Worm (Caenorhabditis elegans) whole organism, L1 larva: Measurements from ENCODE around the gene chil-10.
A peak's percentile ranks its signal among the peaks of the same experiment; 100 is the strongest.

Experiments
- C04F5.9 ChIP-seq: sonication (generic microtip); optimal IDR thresholded peaks from 2 replicates; lab custom pipeline; 2016; ENCODE audit warnings: missing genetic modification characterization, missing compliant biosample characterization
- C16A3.4 ChIP-seq: fragments of 150-350 bp; optimal IDR thresholded peaks from 2 replicates; lab custom pipeline; 2014; ENCODE audit warnings: missing biosample characterization, missing genetic modification characterization
- C34B4.2 ChIP-seq: sonication (generic microtip); optimal IDR thresholded peaks from 2 replicates; lab custom pipeline; 2017; ENCODE audit warnings: mild to moderate bottlenecking, missing genetic modification characterization, missing compliant biosample characterization
- F16B12.6 ChIP-seq: fragments of 150-350 bp; optimal IDR thresholded peaks from 2 replicates; lab custom pipeline; 2014; ENCODE audit warnings: missing biosample characterization, missing genetic modification characterization
- Y116A8C.19 ChIP-seq: sonication (generic microtip); optimal IDR thresholded peaks from 2 replicates; lab custom pipeline; 2016; ENCODE audit warnings: missing compliant biosample characterization, missing genetic modification characterization, borderline replicate concordance
- alr-1 ChIP-seq: fragments of 200-800 bp; sonication (Bioruptor generic); optimal IDR thresholded peaks from 2 replicates; lab custom pipeline; 2018; ENCODE audit warnings: borderline replicate concordance, mild to moderate bottlenecking, missing genetic modification characterization, missing compliant biosample characterization
- aly-2 ChIP-seq: fragments of 150-350 bp; optimal IDR thresholded peaks from 2 replicates; lab custom pipeline; 2014; ENCODE audit warnings: missing biosample characterization, missing genetic modification characterization
- ama-1 ChIP-seq: fragments of 150-350 bp; optimal IDR thresholded peaks from 2 replicates; lab custom pipeline; 2014
- blmp-1 ChIP-seq: fragments of 150-350 bp; optimal IDR thresholded peaks from 2 replicates; lab custom pipeline; 2014; ENCODE audit warnings: missing biosample characterization, missing genetic modification characterization
- ceh-63 ChIP-seq: fragments of 200-800 bp; sonication (Bioruptor generic); optimal IDR thresholded peaks from 2 replicates; lab custom pipeline; 2018; ENCODE audit warnings: mild to moderate bottlenecking, missing genetic modification characterization, missing compliant biosample characterization
- ceh-8 ChIP-seq: fragments of 200-800 bp; sonication (Bioruptor generic); optimal IDR thresholded peaks from 2 replicates; lab custom pipeline; 2018; ENCODE audit warnings: mild to moderate bottlenecking, missing genetic modification characterization, moderate library complexity, missing compliant biosample characterization
- ceh-82 ChIP-seq, 3 experiments: fragments of 150-350 bp in 1 of 3; sonication (generic microtip) in 2 of 3; optimal IDR thresholded peaks; 2 replicates each; lab custom pipeline; 2014 to 2017; ENCODE audit warnings: missing biosample characterization in 3 of 3, missing genetic modification characterization in 3 of 3
- ceh-88 ChIP-seq: fragments of 200-800 bp; sonication (Bioruptor generic); IDR thresholded peaks from 2 replicates; pipeline ENCODE4 v1.3.6; 2022; ENCODE audit warnings: missing genetic modification characterization, missing compliant biosample characterization
- ceh-90 ChIP-seq: sonication (generic microtip); optimal IDR thresholded peaks from 2 replicates; lab custom pipeline; 2016; ENCODE audit warnings: missing genetic modification characterization, missing compliant biosample characterization
- ces-1 ChIP-seq: fragments of 150-350 bp; optimal IDR thresholded peaks from 2 replicates; lab custom pipeline; 2014; ENCODE audit warnings: missing biosample characterization, missing genetic modification reagents, missing genetic modification characterization
- dpl-1 ChIP-seq, 3 experiments: fragments of 150-350 bp in 2 of 3; sonication (generic microtip) in 1 of 3; optimal IDR thresholded peaks; 2 replicates each; lab custom pipeline; 2014 to 2017; ENCODE audit warnings: missing biosample characterization in 3 of 3, missing genetic modification characterization in 3 of 3, missing genetic modification reagents in 3 of 3
- dsc-1 ChIP-seq: sonication (generic microtip); optimal IDR thresholded peaks from 2 replicates; lab custom pipeline; 2016; ENCODE audit warnings: mild to moderate bottlenecking, missing genetic modification characterization, missing compliant biosample characterization
- efl-3 ChIP-seq: fragments of 200-800 bp; sonication (Bioruptor generic); optimal IDR thresholded peaks from 2 replicates; lab custom pipeline; 2018; ENCODE audit warnings: mild to moderate bottlenecking, missing genetic modification characterization, missing compliant biosample characterization
- egl-27 ChIP-seq, 2 experiments: fragments of 150-350 bp in 1 of 2; sonication (generic microtip); optimal IDR thresholded peaks; 3 replicates each; lab custom pipeline; 2017 to 2018; ENCODE audit warnings: missing biosample characterization in 2 of 2, missing genetic modification characterization in 2 of 2, missing genetic modification reagents in 2 of 2
- elt-3 ChIP-seq, 6 experiments: fragments of 150-350 bp in 1 of 6; sonication (generic microtip); optimal IDR thresholded peaks; 2 replicates each; lab custom pipeline; 2017 to 2018; ENCODE audit warnings: missing biosample characterization in 6 of 6, missing genetic modification characterization in 6 of 6, inconsistent platforms in 1 of 6
- fkh-10 ChIP-seq: sonication (generic microtip); optimal IDR thresholded peaks from 2 replicates; lab custom pipeline; 2017; ENCODE audit warnings: missing biosample characterization, missing genetic modification reagents, missing genetic modification characterization
- fos-1 ChIP-seq: fragments of 150-350 bp; optimal IDR thresholded peaks from 2 replicates; lab custom pipeline; 2014; ENCODE audit warnings: missing biosample characterization, missing genetic modification characterization
- grh-1 ChIP-seq: fragments of 200-800 bp; sonication (Bioruptor generic); IDR thresholded peaks from 2 replicates; pipeline ENCODE4 v1.3.6; 2022; ENCODE audit warnings: missing genetic modification reagents, missing genetic modification characterization, missing compliant biosample characterization
- hlh-17 ChIP-seq: fragments of 200-800 bp; sonication (Bioruptor generic); optimal IDR thresholded peaks from 2 replicates; lab custom pipeline; 2018; ENCODE audit warnings: missing genetic modification characterization, mild to moderate bottlenecking, missing compliant biosample characterization, moderate library complexity, borderline replicate concordance
- hlh-4 ChIP-seq: sonication (generic microtip); optimal IDR thresholded peaks from 2 replicates; lab custom pipeline; 2016; ENCODE audit warnings: mild to moderate bottlenecking, missing genetic modification characterization, missing compliant biosample characterization
- hpl-2 ChIP-seq: fragments of 150-350 bp; optimal IDR thresholded peaks from 2 replicates; lab custom pipeline; 2014; ENCODE audit warnings: missing biosample characterization, missing genetic modification reagents, missing genetic modification characterization
- jun-1 ChIP-seq: fragments of 150-350 bp; optimal IDR thresholded peaks from 2 replicates; lab custom pipeline; 2014; ENCODE audit warnings: missing biosample characterization, missing genetic modification reagents, missing genetic modification characterization
- lin-14 ChIP-seq: fragments of 200-800 bp; sonication (Bioruptor generic); optimal IDR thresholded peaks from 2 replicates; lab custom pipeline; 2018; ENCODE audit warnings: mild to moderate bottlenecking, missing genetic modification characterization, moderate library complexity, missing compliant biosample characterization
- lin-15B ChIP-seq: fragments of 150-350 bp; sonication (generic microtip); optimal IDR thresholded peaks from 3 replicates; lab custom pipeline; 2014; ENCODE audit warnings: missing biosample characterization, missing genetic modification characterization
- lir-3 ChIP-seq: sonication (generic microtip); optimal IDR thresholded peaks from 2 replicates; lab custom pipeline; 2016; ENCODE audit warnings: mild to moderate bottlenecking, missing genetic modification characterization, moderate library complexity, missing compliant biosample characterization; ENCODE audit not compliant: poor library complexity
- lsy-2 ChIP-seq, 2 experiments: fragments of 150-350 bp; optimal IDR thresholded peaks; 2 replicates each; lab custom pipeline; 2014; ENCODE audit warnings: missing biosample characterization in 2 of 2, missing genetic modification characterization in 2 of 2
- mab-9 ChIP-seq: fragments of 200-800 bp; sonication (Bioruptor generic); IDR thresholded peaks from 2 replicates; pipeline ENCODE4 v1.3.6; 2022; ENCODE audit warnings: missing genetic modification reagents, missing genetic modification characterization, missing compliant biosample characterization
- nhr-12 ChIP-seq: sonication (generic microtip); optimal IDR thresholded peaks from 2 replicates; lab custom pipeline; 2017; ENCODE audit warnings: missing biosample characterization, missing genetic modification characterization
- nhr-19 ChIP-seq: fragments of 200-800 bp; sonication (Bioruptor generic); conservative IDR thresholded peaks from 2 replicates; pipeline ENCODE4 v1.3.6; 2022; ENCODE audit warnings: missing genetic modification characterization, missing compliant biosample characterization
- nhr-237 ChIP-seq: fragments of 150-350 bp; optimal IDR thresholded peaks from 2 replicates; lab custom pipeline; 2014; ENCODE audit warnings: missing biosample characterization, missing genetic modification characterization
- nhr-47 ChIP-seq: sonication (generic microtip); optimal IDR thresholded peaks from 2 replicates; lab custom pipeline; 2016; ENCODE audit warnings: mild to moderate bottlenecking, missing genetic modification characterization, moderate library complexity, missing compliant biosample characterization
- nhr-71 ChIP-seq: sonication (generic microtip); optimal IDR thresholded peaks from 2 replicates; lab custom pipeline; 2016; ENCODE audit warnings: mild to moderate bottlenecking, missing genetic modification characterization, moderate library complexity, missing compliant biosample characterization
- nhr-76 ChIP-seq: sonication (generic microtip); optimal IDR thresholded peaks from 2 replicates; lab custom pipeline; 2017; ENCODE audit warnings: missing biosample characterization, missing genetic modification characterization
- nhr-84 ChIP-seq: sonication (generic microtip); optimal IDR thresholded peaks from 2 replicates; lab custom pipeline; 2017; ENCODE audit warnings: missing biosample characterization, missing genetic modification characterization
- nhr-90 ChIP-seq: sonication (generic microtip); optimal IDR thresholded peaks from 2 replicates; lab custom pipeline; 2016; ENCODE audit warnings: mild to moderate bottlenecking, missing genetic modification characterization, missing compliant biosample characterization; ENCODE audit not compliant: poor library complexity
- pqm-1 ChIP-seq: sonication (generic microtip); optimal IDR thresholded peaks from 3 replicates; lab custom pipeline; 2017; ENCODE audit warnings: missing biosample characterization, missing genetic modification characterization
- snpc-4 ChIP-seq: fragments of 150-350 bp; optimal IDR thresholded peaks from 2 replicates; lab custom pipeline; 2014; ENCODE audit warnings: missing biosample characterization, missing genetic modification characterization
- sox-4 ChIP-seq: sonication (generic microtip); optimal IDR thresholded peaks from 2 replicates; lab custom pipeline; 2016; ENCODE audit warnings: missing genetic modification characterization, missing compliant biosample characterization
- sptf-1 ChIP-seq: fragments of 150-350 bp; optimal IDR thresholded peaks from 2 replicates; lab custom pipeline; 2014; ENCODE audit warnings: missing biosample characterization, missing genetic modification characterization
- sup-37 ChIP-seq: fragments of 200-800 bp; sonication (Bioruptor generic); optimal IDR thresholded peaks from 2 replicates; lab custom pipeline; 2018; ENCODE audit warnings: mild to moderate bottlenecking, missing genetic modification characterization, missing compliant biosample characterization
- swsn-7 ChIP-seq: sonication (generic microtip); optimal IDR thresholded peaks from 2 replicates; lab custom pipeline; 2016; ENCODE audit warnings: missing genetic modification characterization, missing compliant biosample characterization
- tbx-2 ChIP-seq: sonication (generic microtip); optimal IDR thresholded peaks from 2 replicates; lab custom pipeline; 2016; ENCODE audit warnings: missing genetic modification characterization, missing compliant biosample characterization
- tlp-1 ChIP-seq: fragments of 150-350 bp; optimal IDR thresholded peaks from 2 replicates; lab custom pipeline; 2014; ENCODE audit warnings: missing biosample characterization, missing genetic modification characterization
- unc-130 ChIP-seq: fragments of 150-350 bp; optimal IDR thresholded peaks from 2 replicates; lab custom pipeline; 2017; ENCODE audit warnings: missing biosample characterization, missing genetic modification characterization, inconsistent platforms
- vab-15 ChIP-seq: sonication (generic microtip); optimal IDR thresholded peaks from 2 replicates; lab custom pipeline; 2017; ENCODE audit warnings: missing genotype, mild to moderate bottlenecking, missing genetic modification characterization, missing compliant biosample characterization
- xbp-1 ChIP-seq: sonication (generic microtip); optimal IDR thresholded peaks from 2 replicates; lab custom pipeline; 2016; ENCODE audit warnings: missing genetic modification characterization, missing compliant biosample characterization
- zag-1 ChIP-seq: fragments of 150-350 bp; optimal IDR thresholded peaks from 2 replicates; lab custom pipeline; 2014; ENCODE audit warnings: missing biosample characterization, missing genetic modification characterization
- ztf-4 ChIP-seq: fragments of 150-350 bp; optimal IDR thresholded peaks from 2 replicates; lab custom pipeline; 2014; ENCODE audit warnings: missing biosample characterization, missing genetic modification characterization

The chil-10 gene

ce11 chrX:954499-955061, 3.1 kb upstream of the chil-10 start, which contains the start of gene apm-3:
Gene apm-3, plus strand, starts transcription at chrX:954975.
- no peak for TF ChIP-seq xbp-1 (tag; lab: Kevin White, UChicago)
- TF ChIP-seq dsc-1 = no peak
- no peak for TF ChIP-seq lin-15B (tag; lab: Kevin White, UChicago)
- no peak for TF ChIP-seq hlh-17
- no peak for TF ChIP-seq nhr-76
- TF ChIP-seq Y116A8C.19 (tag; lab: Kevin White, UChicago) = no peak
- no peak for TF ChIP-seq egl-27 (tag; optimal IDR thresholded peaks at IDR 0.05; lab: Kevin White, UChicago)
- TF ChIP-seq swsn-7 = peak; percentile 17
- peak in 1 of 3 experiments; percentile 31 for TF ChIP-seq dpl-1 (GFP tag; optimal IDR thresholded peaks at IDR 0.05; lab: Kevin White, UChicago)
- no peak for TF ChIP-seq C34B4.2
- TF ChIP-seq tbx-2 (tag; lab: Kevin White, UChicago) = peak; percentile 10
- TF ChIP-seq alr-1 = no peak
- TF ChIP-seq lsy-2 (tag; optimal IDR thresholded peaks at IDR 0.05; lab: Kevin White, UChicago) = peak; percentile 20 to 49
- TF ChIP-seq sup-37 = no peak
- peak in 1 of 6 experiments; percentile 20 for TF ChIP-seq elt-3 (tag; optimal IDR thresholded peaks at IDR 0.05; lab: Kevin White, UChicago)
- TF ChIP-seq nhr-84 = no peak
- no peak for TF ChIP-seq ces-1 (GFP tag; lab: Kevin White, UChicago)
- TF ChIP-seq mab-9 (GFP tag; lab: Robert Waterston, UW) = no peak
- TF ChIP-seq F16B12.6 = peak; percentile 22
- peak; percentile 38 for TF ChIP-seq blmp-1 (tag; lab: Kevin White, UChicago)
- peak; percentile 47 for TF ChIP-seq unc-130 (tag; lab: Kevin White, UChicago)
- TF ChIP-seq hlh-4 = no peak
- TF ChIP-seq ceh-63 (GFP tag; lab: Kevin White, UChicago) = no peak
- TF ChIP-seq sox-4 = no peak
- no peak for TF ChIP-seq efl-3
- no peak for TF ChIP-seq ama-1
- TF ChIP-seq vab-15 = no peak
- TF ChIP-seq nhr-12 = no peak
- no peak for TF ChIP-seq hpl-2 (GFP tag; lab: Kevin White, UChicago)
- TF ChIP-seq nhr-237 (tag; lab: Kevin White, UChicago) = no peak
- no peak for TF ChIP-seq sptf-1 (tag; lab: Kevin White, UChicago)
- TF ChIP-seq snpc-4 (tag; lab: Kevin White, UChicago) = no peak
- TF ChIP-seq ceh-8 = no peak
- TF ChIP-seq nhr-19 (GFP tag; lab: Robert Waterston, UW) = no peak
- TF ChIP-seq ceh-88 (GFP tag; lab: Robert Waterston, UW) = no peak
- no peak for TF ChIP-seq tlp-1 (tag; lab: Kevin White, UChicago)
- TF ChIP-seq lin-14 (GFP tag; lab: Kevin White, UChicago) = peak; percentile 77
- TF ChIP-seq ztf-4 (tag; lab: Kevin White, UChicago) = no peak
- no peak for TF ChIP-seq zag-1 (tag; lab: Kevin White, UChicago)
- TF ChIP-seq nhr-90 (tag; lab: Kevin White, UChicago) = no peak
- peak in 2 of 3 experiments; percentile 10 to 40 for TF ChIP-seq ceh-82 (tag; optimal IDR thresholded peaks at IDR 0.05; lab: Kevin White, UChicago)
- no peak for TF ChIP-seq lir-3
- TF ChIP-seq aly-2 (tag; lab: Kevin White, UChicago) = no peak
- TF ChIP-seq C16A3.4 (tag; lab: Kevin White, UChicago) = no peak
- TF ChIP-seq fkh-10 (GFP tag; lab: Kevin White, UChicago) = no peak
- peak; percentile 8 for TF ChIP-seq jun-1 (tag; lab: Kevin White, UChicago)
- TF ChIP-seq C04F5.9 (tag; lab: Kevin White, UChicago) = no peak
- TF ChIP-seq grh-1 (GFP tag; lab: Robert Waterston, UW) = no peak
- TF ChIP-seq ceh-90 (tag; lab: Kevin White, UChicago) = no peak
- TF ChIP-seq nhr-47 (tag; lab: Kevin White, UChicago) = peak; percentile 44
- TF ChIP-seq nhr-71 = peak; percentile 9
- no peak for TF ChIP-seq pqm-1 (tag; lab: Kevin White, UChicago)
- TF ChIP-seq fos-1 (tag; lab: Kevin White, UChicago) = no peak
